Fruit fly (Drosophila melanogaster) whole organism, embryonic: Measurements from ENCODE around the gene pck.
A peak's percentile ranks its signal among the peaks of the same experiment; 100 is the strongest.

Experiments
- Bgb ChIP-seq: fragments of 200-800 bp; sonication (Bioruptor generic); IDR thresholded peaks from 2 replicates; pipeline ENCODE4 v1.3.6; 2022; ENCODE audit warnings: missing biosample characterization, missing genetic modification characterization; ENCODE audit not compliant: partially characterized antibody
- CG11093 ChIP-seq: fragments of 200-800 bp; sonication (Bioruptor generic); IDR thresholded peaks from 3 replicates; pipeline ENCODE4 v1.3.6; 2022; ENCODE audit warnings: missing biosample characterization, missing genetic modification characterization
- CG11560 ChIP-seq: fragments of 200-800 bp; sonication (Bioruptor generic); IDR thresholded peaks from 3 replicates; pipeline ENCODE4 v1.3.6; 2022; ENCODE audit warnings: missing biosample characterization, missing genetic modification characterization
- CG12391 ChIP-seq: fragments of 200-800 bp; sonication (Bioruptor generic); optimal IDR thresholded peaks from 3 replicates; lab custom pipeline; 2018; ENCODE audit warnings: missing biosample characterization, mild to moderate bottlenecking, missing genetic modification characterization, moderate library complexity
- CG14014 ChIP-seq: fragments of 200-800 bp; sonication (Bioruptor generic); IDR thresholded peaks from 2 replicates; pipeline ENCODE4 v1.3.6; 2022; ENCODE audit warnings: missing biosample characterization, missing genetic modification characterization
- CG15514 ChIP-seq: fragments of 200-800 bp; sonication (Bioruptor generic); optimal IDR thresholded peaks from 3 replicates; lab custom pipeline; 2017; ENCODE audit warnings: missing biosample characterization, missing genetic modification characterization, mild to moderate bottlenecking, moderate library complexity, missing genetic modification reagents
- CG16813 ChIP-seq: fragments of 200-800 bp; sonication (Bioruptor generic); IDR thresholded peaks from 3 replicates; pipeline ENCODE4 v1.3.6; 2022; ENCODE audit warnings: missing biosample characterization, missing genetic modification characterization; ENCODE audit not compliant: partially characterized antibody
- CG18599 ChIP-seq: fragments of 200-800 bp; sonication (Bioruptor generic); optimal IDR thresholded peaks from 3 replicates; lab custom pipeline; 2017; ENCODE audit warnings: missing biosample characterization, missing genetic modification characterization, mild to moderate bottlenecking, moderate library complexity, missing genetic modification reagents
- CG2116 ChIP-seq: fragments of 200-800 bp; sonication (Bioruptor generic); optimal IDR thresholded peaks from 3 replicates; lab custom pipeline; 2018; ENCODE audit warnings: missing biosample characterization, mild to moderate bottlenecking, missing genetic modification characterization
- CG31224 ChIP-seq: fragments of 200-800 bp; sonication (Bioruptor generic); IDR thresholded peaks from 2 replicates; pipeline ENCODE4 v1.3.6; 2022; ENCODE audit warnings: missing biosample characterization, missing genetic modification characterization
- CG32532 ChIP-seq: fragments of 200-800 bp; sonication (Bioruptor generic); IDR thresholded peaks from 2 replicates; pipeline ENCODE4 v1.3.6; 2022; ENCODE audit warnings: missing biosample characterization, missing genetic modification characterization
- CG32772 ChIP-seq: fragments of 200-800 bp; sonication (Bioruptor generic); IDR thresholded peaks from 2 replicates; pipeline ENCODE4 v1.3.6; 2022; ENCODE audit warnings: missing biosample characterization, missing genetic modification characterization
- CG3407 ChIP-seq: fragments of 200-800 bp; sonication (Bioruptor generic); optimal IDR thresholded peaks from 2 replicates; lab custom pipeline; 2018; ENCODE audit warnings: missing biosample characterization, mild to moderate bottlenecking, missing genetic modification characterization
- CG34376 ChIP-seq: fragments of 200-800 bp; sonication (Bioruptor generic); optimal IDR thresholded peaks from 2 replicates; lab custom pipeline; 2018; ENCODE audit warnings: missing biosample characterization, mild to moderate bottlenecking, missing genetic modification characterization
- CG4360 ChIP-seq: fragments of 200-800 bp; sonication (Bioruptor generic); IDR thresholded peaks from 2 replicates; pipeline ENCODE4 v1.3.6; 2022; ENCODE audit warnings: missing biosample characterization, missing genetic modification characterization
- CG5245 ChIP-seq: fragments of 200-800 bp; sonication (Bioruptor generic); optimal IDR thresholded peaks from 3 replicates; lab custom pipeline; 2016; ENCODE audit warnings: missing biosample characterization, missing genetic modification characterization
- CG7556 ChIP-seq: fragments of 200-800 bp; sonication (Bioruptor generic); optimal IDR thresholded peaks from 2 replicates; lab custom pipeline; 2017; ENCODE audit warnings: missing biosample characterization, mild to moderate bottlenecking, missing genetic modification characterization
- CG9797 ChIP-seq: fragments of 200-800 bp; sonication (Bioruptor generic); optimal IDR thresholded peaks from 3 replicates; lab custom pipeline; 2018; ENCODE audit warnings: missing biosample characterization, mild to moderate bottlenecking, missing genetic modification characterization
- CrebB ChIP-seq: fragments of 200-800 bp; sonication (Bioruptor generic); optimal IDR thresholded peaks from 3 replicates; lab custom pipeline; 2018; ENCODE audit warnings: missing biosample characterization, mild to moderate bottlenecking, missing genetic modification characterization
- E2f1 ChIP-seq: fragments of 200-800 bp; sonication (Bioruptor generic); IDR thresholded peaks from 2 replicates; pipeline ENCODE4 v1.3.6; 2022; ENCODE audit warnings: missing biosample characterization, missing genetic modification characterization
- Ets65A ChIP-seq: fragments of 200-800 bp; sonication (Bioruptor generic); peaks from one replicate; lab custom pipeline; 2016; ENCODE audit warnings: missing biosample characterization, missing genetic modification characterization
- Hr51 ChIP-seq, 2 experiments: fragments of 200-800 bp; sonication (Bioruptor generic); optimal IDR thresholded peaks; 2 replicates in 1 of 2; 3 replicates in 1 of 2; lab custom pipeline; 2016 to 2018; ENCODE audit warnings: missing biosample characterization in 2 of 2, missing genetic modification characterization in 2 of 2, mild to moderate bottlenecking in 1 of 2, moderate library complexity in 1 of 2
- Mrtf ChIP-seq: fragments of 200-800 bp; sonication (Bioruptor generic); IDR thresholded peaks from 3 replicates; pipeline ENCODE4 v1.3.6; 2022; ENCODE audit warnings: missing biosample characterization, missing genetic modification characterization
- Neu2 ChIP-seq: fragments of 200-800 bp; sonication (Bioruptor generic); optimal IDR thresholded peaks from 3 replicates; lab custom pipeline; 2016; ENCODE audit warnings: missing biosample characterization, missing genetic modification characterization, borderline replicate concordance
- NfI ChIP-seq: fragments of 200-800 bp; sonication (Bioruptor generic); optimal IDR thresholded peaks from 3 replicates; lab custom pipeline; 2018; ENCODE audit warnings: missing biosample characterization, mild to moderate bottlenecking, missing genetic modification characterization, moderate library complexity
- Sox102F ChIP-seq: fragments of 200-800 bp; sonication (Bioruptor generic); optimal IDR thresholded peaks from 2 replicates; lab custom pipeline; 2018; ENCODE audit warnings: missing biosample characterization, mild to moderate bottlenecking, missing genetic modification characterization, moderate library complexity
- Sry-β ChIP-seq: fragments of 200-800 bp; sonication (Bioruptor generic); optimal IDR thresholded peaks from 2 replicates; lab custom pipeline; 2018; ENCODE audit warnings: missing biosample characterization, mild to moderate bottlenecking, missing genetic modification characterization, moderate library complexity
- Ssrp ChIP-seq: fragments of 200-800 bp; sonication (Bioruptor generic); optimal IDR thresholded peaks from 2 replicates; lab custom pipeline; 2018; ENCODE audit warnings: missing biosample characterization, mild to moderate bottlenecking, missing genetic modification characterization, moderate library complexity
- TFAM ChIP-seq: fragments of 200-800 bp; sonication (Bioruptor generic); optimal IDR thresholded peaks from 2 replicates; lab custom pipeline; 2017; ENCODE audit warnings: missing biosample characterization, missing genetic modification characterization, inconsistent platforms
- ap ChIP-seq: fragments of 200-800 bp; sonication (Bioruptor generic); IDR thresholded peaks from 2 replicates; pipeline ENCODE4 v1.3.6; 2022; ENCODE audit warnings: missing biosample characterization, missing genetic modification characterization
- ash1 ChIP-seq: fragments of 200-800 bp; sonication (Bioruptor generic); optimal IDR thresholded peaks from 2 replicates; lab custom pipeline; 2018; ENCODE audit warnings: missing biosample characterization, mild to moderate bottlenecking, missing genetic modification characterization
- bbx ChIP-seq: fragments of 200-800 bp; sonication (Bioruptor generic); IDR thresholded peaks from 2 replicates; pipeline ENCODE4 v1.3.6; 2022; ENCODE audit warnings: missing biosample characterization, missing genetic modification characterization; ENCODE audit not compliant: partially characterized antibody
- croc ChIP-seq: fragments of 200-800 bp; sonication (Bioruptor generic); conservative IDR thresholded peaks from 3 replicates; pipeline ENCODE4 v1.3.6; 2022; ENCODE audit warnings: missing biosample characterization, missing genetic modification characterization
- crp ChIP-seq, 2 experiments: fragments of 200-800 bp; sonication (Bioruptor generic); optimal IDR thresholded peaks; 2 replicates in 1 of 2; 3 replicates in 1 of 2; lab custom pipeline; 2017; ENCODE audit warnings: missing biosample characterization in 2 of 2, missing genetic modification characterization in 2 of 2, mild to moderate bottlenecking in 1 of 2, moderate library complexity in 1 of 2
- dm ChIP-seq: fragments of 200-800 bp; sonication (Bioruptor generic); optimal IDR thresholded peaks from 3 replicates; lab custom pipeline; 2016; ENCODE audit warnings: missing biosample characterization, missing genetic modification characterization
- ems ChIP-seq: fragments of 200-800 bp; sonication (Bioruptor generic); optimal IDR thresholded peaks from 3 replicates; lab custom pipeline; 2016; ENCODE audit warnings: missing biosample characterization, missing genetic modification characterization
- gcm ChIP-seq: fragments of 200-800 bp; sonication (Bioruptor generic); optimal IDR thresholded peaks from 2 replicates; lab custom pipeline; 2019; ENCODE audit warnings: missing biosample characterization, mild to moderate bottlenecking, missing genetic modification characterization, moderate library complexity
- gcm2 ChIP-seq: fragments of 200-800 bp; sonication (Bioruptor generic); optimal IDR thresholded peaks from 2 replicates; lab custom pipeline; 2016; ENCODE audit warnings: missing biosample characterization, missing genetic modification characterization
- hb ChIP-seq: fragments of 200-800 bp; sonication (Bioruptor generic); IDR thresholded peaks from 3 replicates; pipeline ENCODE4 v1.3.6; 2022; ENCODE audit warnings: missing biosample characterization, missing genetic modification characterization; ENCODE audit not compliant: partially characterized antibody
- ind ChIP-seq: fragments of 200-800 bp; sonication (Bioruptor generic); optimal IDR thresholded peaks from 3 replicates; lab custom pipeline; 2016; ENCODE audit warnings: missing biosample characterization, missing genetic modification characterization
- lilli ChIP-seq: fragments of 200-800 bp; sonication (Bioruptor generic); optimal IDR thresholded peaks from 3 replicates; lab custom pipeline; 2016; ENCODE audit warnings: missing biosample characterization, missing genetic modification characterization
- lola ChIP-seq, 3 experiments: fragments of >200 bp in 2 of 3; fragments of 200-800 bp in 1 of 3; sonication (Bioruptor generic) in 1 of 3; optimal IDR thresholded peaks; 2 replicates each; lab custom pipeline; 2017 to 2019; ENCODE audit warnings: missing biosample characterization in 3 of 3, missing genetic modification characterization in 3 of 3, mild to moderate bottlenecking in 1 of 3, moderate library complexity in 1 of 3
- mam ChIP-seq: fragments of 200-800 bp; sonication (Bioruptor generic); optimal IDR thresholded peaks from 3 replicates; lab custom pipeline; 2016; ENCODE audit warnings: missing biosample characterization, missing genetic modification characterization
- mirr ChIP-seq: fragments of 200-800 bp; sonication (Bioruptor generic); optimal IDR thresholded peaks from 3 replicates; lab custom pipeline; 2018; ENCODE audit warnings: missing biosample characterization, mild to moderate bottlenecking, missing genetic modification characterization
- ranshi ChIP-seq: fragments of 200-800 bp; sonication (Bioruptor generic); IDR thresholded peaks from 2 replicates; pipeline ENCODE4 v1.3.6; 2022; ENCODE audit warnings: missing biosample characterization, missing genetic modification characterization
- run ChIP-seq: fragments of 200-800 bp; sonication (Bioruptor generic); optimal IDR thresholded peaks from 3 replicates; lab custom pipeline; 2018; ENCODE audit warnings: missing biosample characterization, mild to moderate bottlenecking, missing genetic modification characterization
- sim ChIP-seq: fragments of 200-800 bp; sonication (Bioruptor generic); IDR thresholded peaks from 2 replicates; pipeline ENCODE4 v1.3.6; 2022; ENCODE audit warnings: missing biosample characterization, missing genetic modification characterization
- ssp ChIP-seq: fragments of 200-800 bp; sonication (Bioruptor generic); IDR thresholded peaks from 2 replicates; pipeline ENCODE4 v1.3.6; 2022; ENCODE audit warnings: missing biosample characterization, missing genetic modification characterization
- tx ChIP-seq: fragments of 200-800 bp; sonication (Bioruptor generic); optimal IDR thresholded peaks from 2 replicates; lab custom pipeline; 2016; ENCODE audit warnings: missing biosample characterization, missing genetic modification characterization
- unc-4 ChIP-seq: fragments of 200-800 bp; sonication (Bioruptor generic); IDR thresholded peaks from 2 replicates; pipeline ENCODE4 v1.3.6; 2022; ENCODE audit warnings: missing biosample characterization, missing genetic modification characterization; ENCODE audit not compliant: partially characterized antibody

The pck gene

dm6 chrX:1517618-1518017 lies 47.2 kb downstream of the pck start (continued):
- peak; percentile 58 for TF ChIP-seq CG12391 (tag; lab: Kevin White, UChicago)
- peak; percentile 90 for TF ChIP-seq CG16813 (GFP tag; lab: Robert Waterston, UW)
- TF ChIP-seq unc-4 (GFP tag; lab: Robert Waterston, UW), result peak; percentile 88
- TF ChIP-seq Mrtf (GFP tag; lab: Robert Waterston, UW), result peak; percentile 22; the same call in 1 of the 3 replicates
- no peak for TF ChIP-seq ash1 (GFP tag; lab: Kevin White, UChicago)
- no peak for TF ChIP-seq sim (GFP tag; lab: Robert Waterston, UW)
- TF ChIP-seq CG4360 (GFP tag; lab: Robert Waterston, UW), result no peak
- TF ChIP-seq gcm2 (GFP tag; lab: Kevin White, UChicago), result no peak
- TF ChIP-seq mam, result peak; percentile 37
- TF ChIP-seq CG11560, result no peak
- TF ChIP-seq run (tag; lab: Kevin White, UChicago), result no peak
- no peak for TF ChIP-seq E2f1 (GFP tag; lab: Robert Waterston, UW)
- TF ChIP-seq ap (GFP tag; lab: Robert Waterston, UW), result no peak
- TF ChIP-seq CG34376 (GFP tag; lab: Kevin White, UChicago), result peak; percentile 55
- peak; percentile 84 for TF ChIP-seq hb
- TF ChIP-seq Sry-β (GFP tag; lab: Kevin White, UChicago), result peak; percentile 8
- peak; percentile 91 for TF ChIP-seq Bgb (GFP tag; lab: Robert Waterston, UW)
- TF ChIP-seq ind, result peak; percentile 12
- TF ChIP-seq Neu2, result no peak
- peak; percentile 41; the same call in 1 of the 2 replicates for TF ChIP-seq CG14014 (GFP tag; lab: Robert Waterston, UW)
- TF ChIP-seq NfI (GFP tag; lab: Kevin White, UChicago), result peak; percentile 14
- TF ChIP-seq CrebB, result no peak
- TF ChIP-seq Sox102F (GFP tag; lab: Kevin White, UChicago), result no peak
- TF ChIP-seq dm (GFP tag; lab: Kevin White, UChicago), result peak; percentile 7
- TF ChIP-seq ems (GFP tag; lab: Kevin White, UChicago), result peak; percentile 29
- TF ChIP-seq CG18599 (GFP tag; lab: Kevin White, UChicago), result peak; percentile 32
- peak; percentile 64 for TF ChIP-seq lilli (GFP tag; lab: Kevin White, UChicago)
- TF ChIP-seq CG15514 (GFP tag; lab: Kevin White, UChicago), result peak; percentile 44
- TF ChIP-seq CG3407 (GFP tag; lab: Kevin White, UChicago), result no peak
- no peak for TF ChIP-seq ssp (GFP tag; lab: Robert Waterston, UW)
- peak in 1 of 3 experiments; percentile 27 for TF ChIP-seq lola (GFP tag; optimal IDR thresholded peaks at IDR 0.05; lab: Kevin White, UChicago)
- TF ChIP-seq TFAM (GFP tag; lab: Kevin White, UChicago), result no peak
- TF ChIP-seq Ssrp (tag; lab: Kevin White, UChicago), result peak; percentile 2
- peak; percentile 17 to 82 for TF ChIP-seq crp (GFP tag; optimal IDR thresholded peaks at IDR 0.05; lab: Kevin White, UChicago)
- TF ChIP-seq Hr51 (GFP tag; optimal IDR thresholded peaks at IDR 0.05; lab: Kevin White, UChicago), result peak; percentile 10 to 32
- peak; percentile 86 for TF ChIP-seq Ets65A (GFP tag; lab: Kevin White, UChicago)
- TF ChIP-seq CG32532, result peak; percentile 37; the same call in 1 of the 2 replicates
- 0 out of 2 replicates have a peak, but pooled peaks have one; percentile 8 for TF ChIP-seq ranshi (GFP tag; lab: Robert Waterston, UW)
- TF ChIP-seq bbx, result peak; percentile 94
- no peak for TF ChIP-seq CG5245 (GFP tag; lab: Kevin White, UChicago)
- TF ChIP-seq mirr (GFP tag; lab: Kevin White, UChicago), result peak; percentile 29
- no peak for TF ChIP-seq croc (GFP tag; lab: Robert Waterston, UW)
- peak; percentile 2 for TF ChIP-seq tx (GFP tag; lab: Kevin White, UChicago)
- peak; percentile 42 for TF ChIP-seq CG7556 (GFP tag; lab: Kevin White, UChicago)
- TF ChIP-seq CG11093 (GFP tag; lab: Robert Waterston, UW), result no peak
- TF ChIP-seq CG9797, result peak; percentile 10
- TF ChIP-seq gcm (GFP tag; lab: Kevin White, UChicago), result peak; percentile 44
- TF ChIP-seq CG31224, result peak; percentile 99
- no peak for TF ChIP-seq CG2116 (GFP tag; lab: Kevin White, UChicago)
- no peak for TF ChIP-seq CG32772
